Fruit fly (Drosophila melanogaster): ENCODE measurements around the gene CG31678.

- TF ChIP-seq CG10631 (GFP tag; optimal IDR thresholded peaks at IDR 0.05), result no peak
- TF ChIP-seq OdsH (GFP tag; optimal IDR thresholded peaks at IDR 0.05), result peak; percentile 43
- TF ChIP-seq CG1621 (tag; optimal IDR thresholded peaks at IDR 0.05), result peak; percentile 83
- TF ChIP-seq ss (GFP tag; optimal IDR thresholded peaks at IDR 0.05), result peak; percentile 62 to 63
- peak; percentile 79 for TF ChIP-seq Eip75B (GFP tag; optimal IDR thresholded peaks at IDR 0.05)
- no peak for TF ChIP-seq Hr39 (GFP tag; optimal IDR thresholded peaks at IDR 0.05)
- TF ChIP-seq dac (GFP tag; optimal IDR thresholded peaks at IDR 0.05), result no peak
- TF ChIP-seq dsx (GFP tag; optimal IDR thresholded peaks at IDR 0.05; ENCODE audit: poor library complexity, severe bottlenecking), result peak; percentile 55
- TF ChIP-seq pdm3 (GFP tag; optimal IDR thresholded peaks at IDR 0.05), result peak; percentile 23
Measured at dm6 chr2L:20716077-20716476, 40.3 kb upstream of the CG31678 start.

Measured in whole organism, prepupa.